Fruit fly (Drosophila melanogaster) whole organism, adult: Measurements from ENCODE around the gene CG44038.

Experiments used
- CG11617 ChIP-seq: fragments of 200-800 bp; sonication (Bioruptor generic); optimal IDR thresholded peaks from 2 replicates; lab custom pipeline; 2017; ENCODE audit warnings: mild to moderate bottlenecking, missing biosample characterization, missing genetic modification reagents, missing genetic modification characterization
- CG12768 ChIP-seq: fragments of 200-800 bp; sonication (Bioruptor generic); optimal IDR thresholded peaks from 2 replicates; lab custom pipeline; 2017; ENCODE audit warnings: missing biosample characterization, missing genetic modification characterization, mild to moderate bottlenecking, moderate library complexity, missing genetic modification reagents
- CG14711 ChIP-seq: fragments of 200-800 bp; sonication (Bioruptor generic); optimal IDR thresholded peaks from 2 replicates; lab custom pipeline; 2018; ENCODE audit warnings: missing biosample characterization, mild to moderate bottlenecking, missing genetic modification characterization, moderate library complexity
- CG1620 ChIP-seq: fragments of 200-800 bp; sonication (Bioruptor generic); optimal IDR thresholded peaks from 2 replicates; lab custom pipeline; 2016; ENCODE audit warnings: missing biosample characterization, missing genetic modification characterization
- CG33017 ChIP-seq: fragments of 200-800 bp; sonication (Bioruptor generic); optimal IDR thresholded peaks from 2 replicates; lab custom pipeline; 2018; ENCODE audit warnings: missing biosample characterization, mild to moderate bottlenecking, missing genetic modification characterization, moderate library complexity
- CG5204 ChIP-seq: fragments of 200-800 bp; sonication (Bioruptor generic); optimal IDR thresholded peaks from 2 replicates; lab custom pipeline; 2016; ENCODE audit warnings: missing biosample characterization, missing genetic modification characterization
- CG7045 ChIP-seq: fragments of 200-800 bp; sonication (Bioruptor generic); optimal IDR thresholded peaks from 2 replicates; lab custom pipeline; 2017; ENCODE audit warnings: missing biosample characterization, mild to moderate bottlenecking, missing genetic modification characterization
- CG7101 ChIP-seq: fragments of 200-800 bp; sonication (Bioruptor generic); optimal IDR thresholded peaks from 2 replicates; lab custom pipeline; 2018; ENCODE audit warnings: missing biosample characterization, mild to moderate bottlenecking, missing genetic modification characterization, moderate library complexity
- Clk ChIP-seq: fragments of 200-800 bp; sonication (Bioruptor generic); optimal IDR thresholded peaks from 2 replicates; lab custom pipeline; 2017; ENCODE audit warnings: missing biosample characterization, missing genetic modification characterization
- Crg-1 ChIP-seq: fragments of 200-800 bp; sonication (Bioruptor generic); optimal IDR thresholded peaks from 2 replicates; lab custom pipeline; 2016; ENCODE audit warnings: missing biosample characterization, missing genetic modification characterization
- Hr96 ChIP-seq: fragments of 200-800 bp; sonication (Bioruptor generic); optimal IDR thresholded peaks from 2 replicates; lab custom pipeline; 2016; ENCODE audit warnings: missing biosample characterization, missing genetic modification characterization
- Mnt ChIP-seq: fragments of 200-800 bp; sonication (Bioruptor generic); optimal IDR thresholded peaks from 2 replicates; lab custom pipeline; 2016; ENCODE audit warnings: missing biosample characterization, mild to moderate bottlenecking, missing genetic modification characterization
- bab1 ChIP-seq: fragments of 200-800 bp; sonication (Bioruptor generic); optimal IDR thresholded peaks from 3 replicates; lab custom pipeline; 2019; ENCODE audit warnings: missing biosample characterization, mild to moderate bottlenecking, missing genetic modification characterization, moderate library complexity
- cic ChIP-seq: fragments of 200-800 bp; sonication (Bioruptor generic); optimal IDR thresholded peaks from 2 replicates; lab custom pipeline; 2017; ENCODE audit warnings: missing biosample characterization, mild to moderate bottlenecking, missing genetic modification characterization, moderate library complexity
- cnc ChIP-seq, 2 experiments: fragments of >200 bp; optimal IDR thresholded peaks; 2 replicates each; lab custom pipeline; 2017
- kay ChIP-seq: fragments of 200-800 bp; sonication (Bioruptor generic); peaks from one replicate; lab custom pipeline; 2016; ENCODE audit warnings: missing biosample characterization, missing genetic modification characterization, borderline replicate concordance
- ovo ChIP-seq: fragments of 200-800 bp; sonication (Bioruptor generic); optimal IDR thresholded peaks from 2 replicates; lab custom pipeline; 2016; ENCODE audit warnings: missing biosample characterization, missing genetic modification characterization
- pad ChIP-seq: fragments of 200-800 bp; sonication (Bioruptor generic); optimal IDR thresholded peaks from 3 replicates; lab custom pipeline; 2017; ENCODE audit warnings: missing biosample characterization, missing genetic modification characterization, mild to moderate bottlenecking, moderate library complexity, missing genetic modification reagents
- tj ChIP-seq: fragments of 200-800 bp; sonication (Bioruptor generic); optimal IDR thresholded peaks from 3 replicates; lab custom pipeline; 2017; ENCODE audit warnings: missing biosample characterization, mild to moderate bottlenecking, missing genetic modification characterization, moderate library complexity
- toe ChIP-seq: fragments of 200-800 bp; sonication (Bioruptor generic); optimal IDR thresholded peaks from 2 replicates; lab custom pipeline; 2016; ENCODE audit warnings: missing biosample characterization, missing genetic modification characterization

The CG44038 gene

DNA sequence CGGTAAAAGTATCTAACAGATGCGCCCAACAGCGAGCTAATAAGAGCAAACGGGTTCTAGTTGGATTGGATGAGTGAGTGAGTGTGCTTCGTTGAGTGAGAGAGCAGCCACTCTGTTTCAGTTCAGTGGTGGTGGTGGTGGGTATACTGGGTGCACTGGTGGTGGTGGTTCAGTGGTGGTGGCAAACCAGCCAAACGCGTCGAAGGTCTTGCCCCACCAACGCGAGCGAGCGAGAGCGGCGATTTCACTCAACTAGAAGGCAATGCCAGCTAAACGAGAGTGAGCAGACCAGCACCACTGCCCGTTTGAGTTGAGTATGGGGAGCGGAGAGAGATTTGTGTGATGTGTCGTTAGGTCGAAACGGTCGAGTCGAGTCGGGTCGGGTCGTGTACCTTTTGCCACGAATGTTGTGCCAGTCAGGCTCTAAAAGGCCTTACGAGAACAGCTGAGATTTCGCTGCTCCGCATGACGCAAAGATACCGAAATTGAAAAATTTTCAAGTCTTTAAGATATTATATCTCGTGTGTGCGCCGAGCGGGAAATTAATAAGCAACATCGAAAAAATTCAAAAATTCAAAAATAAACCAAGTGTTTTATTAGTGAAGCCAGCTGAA lies 20.1 kb downstream of the CG44038 start:
- TF ChIP-seq CG5204 (GFP tag; lab: Kevin White, UChicago) (no peak), pad (GFP tag; lab: Kevin White, UChicago) (peak; percentile 95), Hr96 (GFP tag; lab: Kevin White, UChicago) (no peak), CG33017 (tag; lab: Kevin White, UChicago) (peak; percentile 27), Crg-1 (no peak), CG7045 (GFP tag; lab: Kevin White, UChicago) (no peak), toe (no peak), CG12768 (GFP tag; lab: Kevin White, UChicago) (no peak), CG11617 (GFP tag; lab: Kevin White, UChicago) (no peak), CG7101 (tag; lab: Kevin White, UChicago) (no peak), Mnt (GFP tag; lab: Kevin White, UChicago) (no peak)

DNA sequence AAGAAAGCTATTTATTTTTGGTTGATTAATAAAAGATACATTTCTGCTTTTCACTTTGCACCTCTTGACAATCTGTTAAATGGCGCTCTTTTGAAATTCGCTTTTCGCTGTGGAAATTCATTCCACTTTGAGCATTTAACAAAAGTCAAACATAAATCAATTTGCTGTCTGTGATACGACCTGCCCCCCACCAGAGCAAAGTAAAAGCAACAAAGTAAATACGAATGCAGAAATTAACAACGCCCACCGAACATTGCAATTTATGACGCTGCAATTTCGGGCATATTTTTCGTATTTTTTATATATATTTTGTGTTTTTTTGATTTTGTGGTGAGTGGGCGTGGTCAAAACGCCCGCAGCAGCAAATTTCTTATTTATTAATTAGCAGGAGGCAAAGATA lies 24.8 kb downstream of the CG44038 start:
- TF ChIP-seq CG5204 (GFP tag; lab: Kevin White, UChicago), result no peak
- TF ChIP-seq tj (GFP tag; lab: Kevin White, UChicago), result no peak
- no peak for TF ChIP-seq Crg-1
- no peak for TF ChIP-seq Mnt (GFP tag; lab: Kevin White, UChicago)
- TF ChIP-seq CG7045 (GFP tag; lab: Kevin White, UChicago), result no peak
- TF ChIP-seq kay (GFP tag; lab: Kevin White, UChicago), result no peak
- TF ChIP-seq CG11617 (GFP tag; lab: Kevin White, UChicago), result no peak
- no peak for TF ChIP-seq CG7101 (tag; lab: Kevin White, UChicago)
- no peak for TF ChIP-seq ovo (GFP tag; lab: Kevin White, UChicago)
- no peak for TF ChIP-seq cic (GFP tag; lab: Kevin White, UChicago)
- TF ChIP-seq pad (GFP tag; lab: Kevin White, UChicago), result no peak
- TF ChIP-seq cnc (optimal IDR thresholded peaks at IDR 0.05; lab: Kevin White, UChicago), result no peak
- TF ChIP-seq CG12768 (GFP tag; lab: Kevin White, UChicago), result no peak
- TF ChIP-seq CG33017 (tag; lab: Kevin White, UChicago), result no peak
- TF ChIP-seq bab1 (GFP tag; lab: Kevin White, UChicago), result no peak
- TF ChIP-seq Hr96 (GFP tag; lab: Kevin White, UChicago), result no peak
- TF ChIP-seq toe, result no peak
- no peak for TF ChIP-seq Clk (GFP tag; lab: Kevin White, UChicago)
- no peak for TF ChIP-seq CG1620 (GFP tag; lab: Kevin White, UChicago)
- TF ChIP-seq CG14711, result no peak

DNA sequence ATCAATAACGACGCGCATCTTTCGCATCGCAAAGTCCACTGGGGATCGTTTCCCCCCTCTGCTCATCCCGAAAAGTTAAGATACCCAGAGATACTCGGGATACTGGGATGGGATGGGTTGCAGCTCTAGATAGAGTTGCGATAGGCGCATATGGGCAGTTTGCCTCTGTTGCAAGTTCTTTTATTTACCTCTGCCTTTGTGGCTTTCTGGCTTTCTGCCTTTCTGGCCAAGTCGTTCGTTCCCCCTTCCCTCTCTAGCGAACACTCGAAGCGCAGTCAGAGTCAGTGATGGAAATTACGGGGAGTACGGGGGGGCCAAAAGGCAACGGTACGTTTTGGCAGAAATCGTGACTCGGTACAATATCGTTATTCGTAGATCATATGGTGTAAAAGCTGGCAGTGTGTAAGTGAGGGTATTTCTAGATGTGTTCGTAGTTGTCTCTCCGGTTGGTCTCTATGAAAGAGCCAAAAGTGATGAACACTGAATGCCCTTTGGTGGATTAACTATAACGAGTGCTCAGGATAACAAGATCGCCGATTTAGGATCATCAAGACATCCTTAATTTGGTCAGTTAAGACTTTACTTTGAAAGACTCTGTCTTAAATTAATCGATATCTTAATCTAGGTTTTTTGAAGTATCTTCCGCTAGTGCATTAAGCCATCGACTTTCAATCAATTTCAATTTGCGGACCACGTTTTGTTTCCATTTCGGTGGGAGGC lies 28.0 kb downstream of the CG44038 start:
- TF ChIP-seq CG7045 (GFP tag; lab: Kevin White, UChicago) (no peak), ovo (GFP tag; lab: Kevin White, UChicago) (no peak), CG5204 (GFP tag; lab: Kevin White, UChicago) (no peak), Crg-1 (no peak), Hr96 (GFP tag; lab: Kevin White, UChicago) (no peak), bab1 (GFP tag; lab: Kevin White, UChicago) (no peak), CG11617 (GFP tag; lab: Kevin White, UChicago) (no peak), CG7101 (tag; lab: Kevin White, UChicago) (no peak), CG1620 (GFP tag; lab: Kevin White, UChicago) (no peak), pad (GFP tag; lab: Kevin White, UChicago) (no peak), tj (GFP tag; lab: Kevin White, UChicago) (no peak)

DNA sequence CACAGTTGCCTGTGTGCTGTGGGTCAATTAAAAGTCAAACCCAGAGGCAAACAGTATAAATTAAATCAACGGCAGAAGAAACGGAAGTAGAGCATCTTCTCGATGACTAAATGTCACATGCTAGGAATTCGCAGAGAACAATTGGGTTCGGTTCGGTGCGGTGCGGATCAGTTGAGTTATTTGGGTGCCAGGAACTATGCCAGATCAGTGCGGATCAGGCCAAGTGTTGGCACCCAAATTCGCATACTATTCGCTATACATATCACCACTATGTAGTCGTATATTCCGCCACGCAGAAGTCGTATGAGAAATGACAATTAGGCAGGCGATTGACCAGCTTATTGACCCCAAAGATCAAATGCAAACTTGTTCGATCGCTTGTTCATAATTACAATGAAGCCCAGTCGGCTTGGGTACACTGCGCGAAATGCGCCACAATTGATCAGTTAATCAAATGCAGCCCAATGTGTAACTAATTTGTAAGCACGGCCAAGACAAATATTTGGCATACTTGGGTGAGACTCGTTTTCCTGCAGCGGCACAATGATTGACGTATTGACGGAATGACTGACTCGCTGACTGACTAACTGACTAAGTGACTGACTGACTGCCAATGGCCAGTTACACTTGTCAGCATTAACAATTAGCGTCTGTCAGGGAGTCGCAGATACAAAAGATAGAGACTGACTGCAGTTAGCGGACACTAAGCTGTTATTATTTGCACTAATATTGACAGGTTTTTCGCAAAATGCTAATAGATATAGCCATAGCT lies 29.9 kb downstream of the CG44038 start:
- TF ChIP-seq CG33017 (tag; lab: Kevin White, UChicago) (no peak), Clk (GFP tag; lab: Kevin White, UChicago) (no peak), CG7045 (GFP tag; lab: Kevin White, UChicago) (no peak), pad (GFP tag; lab: Kevin White, UChicago) (no peak), Hr96 (GFP tag; lab: Kevin White, UChicago) (no peak), kay (GFP tag; lab: Kevin White, UChicago) (no peak), cnc (optimal IDR thresholded peaks at IDR 0.05; lab: Kevin White, UChicago) (no peak), CG14711 (no peak)

DNA sequence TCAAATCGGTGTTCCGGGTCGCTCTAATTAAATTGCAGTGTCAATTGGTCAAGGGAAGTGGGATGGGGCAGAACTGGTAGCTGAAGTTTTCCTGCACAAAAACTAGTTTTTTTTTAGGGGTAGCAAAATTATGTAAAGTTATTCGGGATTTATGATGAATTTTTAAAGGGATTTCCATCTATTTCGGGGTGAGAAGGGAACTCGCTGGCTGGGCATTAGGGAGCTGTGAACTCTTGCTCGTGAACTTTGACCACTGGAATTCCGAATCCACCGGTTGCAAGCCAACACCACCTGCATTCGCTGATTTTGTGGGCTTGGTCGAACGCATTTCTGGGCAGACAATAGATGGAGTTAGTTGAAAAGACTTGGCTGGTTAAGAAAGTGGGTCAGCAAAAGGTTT lies 31.1 kb downstream of the CG44038 start:
- TF ChIP-seq CG12768 (GFP tag; lab: Kevin White, UChicago), result no peak
- TF ChIP-seq kay (GFP tag; lab: Kevin White, UChicago), result no peak
- no peak for TF ChIP-seq toe
- TF ChIP-seq bab1 (GFP tag; lab: Kevin White, UChicago), result no peak
- TF ChIP-seq cic (GFP tag; lab: Kevin White, UChicago), result no peak
- TF ChIP-seq cnc (optimal IDR thresholded peaks at IDR 0.05; lab: Kevin White, UChicago), result no peak
- TF ChIP-seq CG7045 (GFP tag; lab: Kevin White, UChicago), result no peak
- no peak for TF ChIP-seq ovo (GFP tag; lab: Kevin White, UChicago)
- no peak for TF ChIP-seq CG33017 (tag; lab: Kevin White, UChicago)
- no peak for TF ChIP-seq Mnt (GFP tag; lab: Kevin White, UChicago)
- no peak for TF ChIP-seq CG11617 (GFP tag; lab: Kevin White, UChicago)
- no peak for TF ChIP-seq CG14711
- no peak for TF ChIP-seq Crg-1
- TF ChIP-seq Clk (GFP tag; lab: Kevin White, UChicago), result no peak
- TF ChIP-seq Hr96 (GFP tag; lab: Kevin White, UChicago), result no peak
- TF ChIP-seq tj (GFP tag; lab: Kevin White, UChicago), result no peak
- TF ChIP-seq pad (GFP tag; lab: Kevin White, UChicago), result no peak
